Worm (Caenorhabditis elegans): ENCODE measurements around the gene sru-29.

DNA sequence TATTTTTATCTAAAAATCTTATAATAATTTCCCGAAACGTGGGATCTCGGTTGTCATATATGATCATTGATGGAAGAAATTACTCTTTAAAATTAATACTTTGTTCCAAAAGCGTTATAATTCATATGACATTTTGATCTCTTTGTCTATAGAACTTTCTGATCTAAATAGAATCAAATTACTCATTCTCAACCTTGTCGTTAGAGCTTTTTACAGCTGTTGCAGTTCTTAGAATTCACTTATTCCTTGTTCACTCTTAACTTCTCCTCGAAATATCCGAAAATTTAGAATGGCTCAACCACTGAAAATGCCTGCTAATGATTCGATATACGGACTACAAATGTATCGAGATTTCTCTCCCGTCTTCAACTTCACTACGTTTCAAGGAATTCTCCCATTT, at the start of gene sru-29:
- no peak for TF ChIP-seq cog-1 (tag; optimal IDR thresholded peaks at IDR 0.05)
- TF ChIP-seq ztf-29 (GFP tag; IDR thresholded peaks at IDR 0.05): no peak
- no peak for TF ChIP-seq tab-1 (GFP tag; IDR thresholded peaks at IDR 0.05)
- TF ChIP-seq flt-1 (GFP tag; IDR thresholded peaks at IDR 0.05): no peak
- TF ChIP-seq ref-1 (GFP tag; conservative IDR thresholded peaks at IDR 0.05): no peak
- no peak for TF ChIP-seq T22C8.4 (GFP tag; IDR thresholded peaks at IDR 0.05)
- no peak for TF ChIP-seq klf-2 (GFP tag; conservative IDR thresholded peaks at IDR 0.05)
- TF ChIP-seq med-1 (GFP tag; optimal IDR thresholded peaks at IDR 0.05; ENCODE audit: insufficient read depth): no peak

All from whole organism, midembryonic.